Fruit fly (Drosophila melanogaster) whole organism, embryonic: ENCODE data around the gene Polr2D.

ENCODE experiments used
- Ada2b ChIP-seq: fragments of 200-800 bp; sonication (Bioruptor generic); IDR thresholded peaks from 2 replicates; pipeline ENCODE4 v1.3.6; 2022; ENCODE audit warnings: missing biosample characterization, missing genetic modification characterization
- B-H2 ChIP-seq: fragments of 200-800 bp; sonication (Bioruptor generic); optimal IDR thresholded peaks from 2 replicates; lab custom pipeline; 2018; ENCODE audit warnings: missing biosample characterization, mild to moderate bottlenecking, missing genetic modification characterization
- CG10267 ChIP-seq: fragments of 200-800 bp; sonication (Bioruptor generic); optimal IDR thresholded peaks from 2 replicates; lab custom pipeline; 2018; ENCODE audit warnings: missing biosample characterization, mild to moderate bottlenecking, missing genetic modification characterization, moderate library complexity
- CG10462 ChIP-seq: fragments of 200-800 bp; sonication (Bioruptor generic); optimal IDR thresholded peaks from 2 replicates; lab custom pipeline; 2016; ENCODE audit warnings: missing biosample characterization, missing genetic modification characterization
- CG11696 ChIP-seq: fragments of 200-800 bp; sonication (Bioruptor generic); IDR thresholded peaks from 2 replicates; pipeline ENCODE4 v1.3.6; 2022; ENCODE audit warnings: missing biosample characterization, missing genetic modification characterization
- CG12071 ChIP-seq: fragments of 200-800 bp; sonication (Bioruptor generic); optimal IDR thresholded peaks from 3 replicates; lab custom pipeline; 2018; ENCODE audit warnings: missing biosample characterization, mild to moderate bottlenecking, missing genetic modification characterization
- CG1603 ChIP-seq: fragments of 200-800 bp; sonication (Bioruptor generic); optimal IDR thresholded peaks from 2 replicates; lab custom pipeline; 2019; ENCODE audit warnings: missing biosample characterization, mild to moderate bottlenecking, missing genetic modification characterization, moderate library complexity
- CG1647 ChIP-seq: fragments of 200-800 bp; sonication (Bioruptor generic); optimal IDR thresholded peaks from 3 replicates; lab custom pipeline; 2016; ENCODE audit warnings: missing biosample characterization, missing genetic modification characterization
- CG17186 ChIP-seq: fragments of 200-800 bp; sonication (Bioruptor generic); optimal IDR thresholded peaks from 3 replicates; lab custom pipeline; 2017; ENCODE audit warnings: missing biosample characterization, missing genetic modification reagents, missing genetic modification characterization
- CG2120 ChIP-seq: fragments of 200-800 bp; sonication (Bioruptor generic); optimal IDR thresholded peaks from 3 replicates; lab custom pipeline; 2016; ENCODE audit warnings: missing biosample characterization, missing genetic modification characterization
- CG2889 ChIP-seq: fragments of 200-800 bp; sonication (Bioruptor generic); IDR thresholded peaks from 3 replicates; pipeline ENCODE4 v1.3.6; 2022; ENCODE audit warnings: missing biosample characterization, missing genetic modification characterization
- CG34224 ChIP-seq: fragments of 200-800 bp; sonication (Bioruptor generic); IDR thresholded peaks from 3 replicates; pipeline ENCODE4 v1.3.6; 2022; ENCODE audit warnings: missing biosample characterization, missing genetic modification characterization; ENCODE audit not compliant: partially characterized antibody
- CG42726 ChIP-seq: fragments of 200-800 bp; sonication (Bioruptor generic); IDR thresholded peaks from 2 replicates; pipeline ENCODE4 v1.3.6; 2022; ENCODE audit warnings: missing biosample characterization, missing genetic modification characterization; ENCODE audit not compliant: partially characterized antibody
- CG8089 ChIP-seq: fragments of 200-800 bp; sonication (Bioruptor generic); optimal IDR thresholded peaks from 3 replicates; lab custom pipeline; 2016; ENCODE audit warnings: missing biosample characterization, missing genetic modification characterization
- CG9215 ChIP-seq: fragments of 200-800 bp; sonication (Bioruptor generic); IDR thresholded peaks from 2 replicates; pipeline ENCODE4 v1.3.6; 2022; ENCODE audit warnings: missing biosample characterization, missing genetic modification characterization
- CG9609 ChIP-seq: fragments of 200-800 bp; sonication (Bioruptor generic); optimal IDR thresholded peaks from 3 replicates; lab custom pipeline; 2016; ENCODE audit warnings: missing biosample characterization, missing genetic modification characterization
- CTCF ChIP-seq: fragments of 200-800 bp; sonication (Bioruptor generic); optimal IDR thresholded peaks from 2 replicates; lab custom pipeline; 2017; ENCODE audit warnings: missing biosample characterization, mild to moderate bottlenecking, missing genetic modification characterization, moderate library complexity
- CrebB ChIP-seq: fragments of 200-800 bp; sonication (Bioruptor generic); optimal IDR thresholded peaks from 3 replicates; lab custom pipeline; 2018; ENCODE audit warnings: missing biosample characterization, mild to moderate bottlenecking, missing genetic modification characterization
- Dip3 ChIP-seq: fragments of 200-800 bp; sonication (Bioruptor generic); optimal IDR thresholded peaks from 3 replicates; lab custom pipeline; 2016; ENCODE audit warnings: missing biosample characterization, missing genetic modification characterization
- Dll ChIP-seq: fragments of 200-800 bp; sonication (Bioruptor generic); IDR thresholded peaks from 4 replicates; pipeline ENCODE4 v1.3.6; 2022; ENCODE audit warnings: missing biosample characterization, missing genetic modification characterization; ENCODE audit not compliant: partially characterized antibody
- Dref ChIP-seq: fragments of 200-800 bp; sonication (Bioruptor generic); IDR thresholded peaks from 2 replicates; pipeline ENCODE4 v1.3.6; 2022; ENCODE audit warnings: missing biosample characterization, missing genetic modification characterization
- Elba2 ChIP-seq: fragments of 200-800 bp; sonication (Bioruptor generic); optimal IDR thresholded peaks from 3 replicates; lab custom pipeline; 2016; ENCODE audit warnings: missing biosample characterization, missing genetic modification characterization
- HLH4C ChIP-seq: fragments of 200-800 bp; sonication (Bioruptor generic); IDR thresholded peaks from 3 replicates; pipeline ENCODE4 v1.3.6; 2022; ENCODE audit warnings: missing biosample characterization, missing genetic modification characterization; ENCODE audit not compliant: partially characterized antibody
- Hand ChIP-seq: fragments of 200-800 bp; sonication (Bioruptor generic); optimal IDR thresholded peaks from 2 replicates; lab custom pipeline; 2017; ENCODE audit warnings: mild to moderate bottlenecking, missing biosample characterization, missing genetic modification reagents, missing genetic modification characterization
- Hey ChIP-seq: fragments of 200-800 bp; sonication (Bioruptor generic); optimal IDR thresholded peaks from 3 replicates; lab custom pipeline; 2018; ENCODE audit warnings: missing biosample characterization, mild to moderate bottlenecking, missing genetic modification characterization
- Jarid2 ChIP-seq: fragments of 200-800 bp; sonication (Bioruptor generic); optimal IDR thresholded peaks from 3 replicates; lab custom pipeline; 2017; ENCODE audit warnings: mild to moderate bottlenecking, missing biosample characterization, missing genetic modification reagents, missing genetic modification characterization
- Kr ChIP-seq: fragments of 200-800 bp; sonication (Bioruptor generic); optimal IDR thresholded peaks from 2 replicates; lab custom pipeline; 2017; ENCODE audit warnings: missing biosample characterization, mild to moderate bottlenecking, missing genetic modification characterization
- MESR4 ChIP-seq: fragments of 200-800 bp; sonication (Bioruptor generic); optimal IDR thresholded peaks from 2 replicates; lab custom pipeline; 2018; ENCODE audit warnings: missing biosample characterization, mild to moderate bottlenecking, missing genetic modification characterization, moderate library complexity
- Ravus ChIP-seq: fragments of 200-800 bp; sonication (Bioruptor generic); IDR thresholded peaks from 2 replicates; pipeline ENCODE4 v1.3.6; 2022; ENCODE audit warnings: missing biosample characterization, missing genetic modification characterization
- Rfx ChIP-seq: fragments of 200-800 bp; sonication (Bioruptor generic); IDR thresholded peaks from 2 replicates; pipeline ENCODE4 v1.3.6; 2022; ENCODE audit warnings: missing biosample characterization, missing genetic modification characterization
- Xrp1 ChIP-seq: fragments of 200-800 bp; sonication (Bioruptor generic); IDR thresholded peaks from 2 replicates; pipeline ENCODE4 v1.3.6; 2022; ENCODE audit warnings: missing biosample characterization, missing genetic modification characterization
- ap ChIP-seq: fragments of 200-800 bp; sonication (Bioruptor generic); IDR thresholded peaks from 2 replicates; pipeline ENCODE4 v1.3.6; 2022; ENCODE audit warnings: missing biosample characterization, missing genetic modification characterization
- en ChIP-seq: fragments of 200-800 bp; sonication (Bioruptor generic); optimal IDR thresholded peaks from 2 replicates; lab custom pipeline; 2016; ENCODE audit warnings: missing biosample characterization, missing genetic modification characterization
- fd3F ChIP-seq: fragments of 200-800 bp; sonication (Bioruptor generic); optimal IDR thresholded peaks from 2 replicates; lab custom pipeline; 2018; ENCODE audit warnings: missing biosample characterization, mild to moderate bottlenecking, missing genetic modification characterization, moderate library complexity
- gcm ChIP-seq: fragments of 200-800 bp; sonication (Bioruptor generic); optimal IDR thresholded peaks from 2 replicates; lab custom pipeline; 2019; ENCODE audit warnings: missing biosample characterization, mild to moderate bottlenecking, missing genetic modification characterization, moderate library complexity
- gem ChIP-seq: fragments of 200-800 bp; sonication (Bioruptor generic); optimal IDR thresholded peaks from 2 replicates; lab custom pipeline; 2019; ENCODE audit warnings: missing biosample characterization, mild to moderate bottlenecking, missing genetic modification characterization, moderate library complexity
- grau ChIP-seq: fragments of 200-800 bp; optimal IDR thresholded peaks from 3 replicates; lab custom pipeline; 2019; ENCODE audit warnings: missing biosample characterization, mild to moderate bottlenecking, missing genetic modification characterization, moderate library complexity
- gro ChIP-seq: fragments of 200-800 bp; sonication (Bioruptor generic); optimal IDR thresholded peaks from 2 replicates; lab custom pipeline; 2016; ENCODE audit warnings: missing biosample characterization, missing genetic modification characterization
- ham ChIP-seq: fragments of 200-800 bp; sonication (Bioruptor generic); IDR thresholded peaks from 2 replicates; pipeline ENCODE4 v1.3.6; 2022; ENCODE audit warnings: missing biosample characterization, missing genetic modification characterization
- hkb ChIP-seq, 2 experiments: fragments of 200-800 bp in 1 of 2; fragments of >200 bp in 1 of 2; sonication (Bioruptor generic) in 1 of 2; IDR thresholded peaks in 1 of 2; optimal IDR thresholded peaks in 1 of 2; 2 replicates each; pipeline versions ENCODE4 v1.3.6 to Lab custom; 2017 to 2022; ENCODE audit warnings: missing biosample characterization in 1 of 2, missing genetic modification characterization in 1 of 2
- jigr1 ChIP-seq: fragments of 200-800 bp; sonication (Bioruptor generic); IDR thresholded peaks from 3 replicates; pipeline ENCODE4 v1.3.6; 2022; ENCODE audit warnings: missing biosample characterization, missing genetic modification characterization
- kah ChIP-seq: fragments of 200-800 bp; sonication (Bioruptor generic); optimal IDR thresholded peaks from 2 replicates; lab custom pipeline; 2018; ENCODE audit warnings: missing biosample characterization, mild to moderate bottlenecking, missing genetic modification characterization
- lmd ChIP-seq: fragments of 200-800 bp; sonication (Bioruptor generic); IDR thresholded peaks from 2 replicates; pipeline ENCODE4 v1.3.6; 2022; ENCODE audit warnings: missing biosample characterization, missing genetic modification characterization
- nmo ChIP-seq: fragments of 200-800 bp; sonication (Bioruptor generic); optimal IDR thresholded peaks from 2 replicates; lab custom pipeline; 2018; ENCODE audit warnings: missing biosample characterization, mild to moderate bottlenecking, missing genetic modification characterization, moderate library complexity
- org-1 ChIP-seq: fragments of 200-800 bp; sonication (Bioruptor generic); optimal IDR thresholded peaks from 2 replicates; lab custom pipeline; 2017; ENCODE audit warnings: missing biosample characterization, missing genetic modification characterization
- sisA ChIP-seq: fragments of 200-800 bp; sonication (Bioruptor generic); IDR thresholded peaks from 2 replicates; pipeline ENCODE4 v1.3.6; 2022; ENCODE audit warnings: missing biosample characterization, missing genetic modification characterization
- stwl ChIP-seq: fragments of 200-800 bp; sonication (Bioruptor generic); optimal IDR thresholded peaks from 3 replicates; lab custom pipeline; 2018; ENCODE audit warnings: missing biosample characterization, mild to moderate bottlenecking, missing genetic modification characterization, moderate library complexity
- tin ChIP-seq: fragments of 200-800 bp; sonication (Bioruptor generic); optimal IDR thresholded peaks from 3 replicates; lab custom pipeline; 2016; ENCODE audit warnings: missing biosample characterization, missing genetic modification characterization
- trh ChIP-seq: fragments of 200-800 bp; sonication (Bioruptor generic); optimal IDR thresholded peaks from 2 replicates; lab custom pipeline; 2016; ENCODE audit warnings: missing biosample characterization, missing genetic modification characterization
- twi ChIP-seq: fragments of 200-800 bp; optimal IDR thresholded peaks from 2 replicates; lab custom pipeline; 2019; ENCODE audit warnings: missing biosample characterization, mild to moderate bottlenecking, missing genetic modification characterization, moderate library complexity
- wdn ChIP-seq: fragments of 200-800 bp; sonication (Bioruptor generic); IDR thresholded peaks from 2 replicates; pipeline ENCODE4 v1.3.6; 2022; ENCODE audit warnings: missing biosample characterization, missing genetic modification characterization
- z ChIP-seq: fragments of 200-800 bp; sonication (Bioruptor generic); IDR thresholded peaks from 3 replicates; pipeline ENCODE4 v1.3.6; 2022; ENCODE audit warnings: missing biosample characterization, missing genetic modification characterization

Gene Polr2D

dm6 chr3R:18223434-18223833 lies 31.9 kb downstream of the Polr2D start, which contains the start of the genes mTerf5 and Non3 (continued):
- peak; percentile 90 for TF ChIP-seq CG34224 (GFP tag; lab: Robert Waterston, UW)
- TF ChIP-seq CG1603 (tag; lab: Kevin White, UChicago) = no peak
- TF ChIP-seq nmo (GFP tag; lab: Kevin White, UChicago) = peak; percentile 79
- TF ChIP-seq wdn = no peak
- peak; percentile 80 for TF ChIP-seq gem (tag; lab: Kevin White, UChicago)
- TF ChIP-seq trh = no peak
- TF ChIP-seq Xrp1 (GFP tag; lab: Robert Waterston, UW) = peak; percentile 73
- TF ChIP-seq CG17186 (GFP tag; lab: Kevin White, UChicago) = peak; percentile 33
- TF ChIP-seq Jarid2 (GFP tag; lab: Kevin White, UChicago) = no peak
- no peak for TF ChIP-seq CG9609 (GFP tag; lab: Kevin White, UChicago)
- no peak for TF ChIP-seq CG11696 (GFP tag; lab: Robert Waterston, UW)
- TF ChIP-seq gcm (GFP tag; lab: Kevin White, UChicago) = peak; percentile 73
- no peak for TF ChIP-seq CG2889 (GFP tag; lab: Robert Waterston, UW)
- no peak for TF ChIP-seq Hand
- TF ChIP-seq Dip3 = peak; percentile 8
- peak; percentile 37; the same call in 1 of the 2 replicates for TF ChIP-seq lmd
- peak; percentile 86 for TF ChIP-seq HLH4C (GFP tag; lab: Robert Waterston, UW)
- peak; percentile 77 for TF ChIP-seq Dref (GFP tag; lab: Robert Waterston, UW)
- peak; percentile 95 for TF ChIP-seq Dll (GFP tag; lab: Robert Waterston, UW)
- no peak for TF ChIP-seq en (GFP tag; lab: Kevin White, UChicago)
- TF ChIP-seq CTCF (GFP tag; lab: Kevin White, UChicago) = no peak
- TF ChIP-seq stwl = peak; percentile 67
- no peak for TF ChIP-seq ap
- no peak for TF ChIP-seq CG1647 (GFP tag; lab: Kevin White, UChicago)
- no peak for TF ChIP-seq CG10462 (GFP tag; lab: Kevin White, UChicago)
- peak; percentile 58 for TF ChIP-seq Ada2b (GFP tag; lab: Robert Waterston, UW)
- TF ChIP-seq grau (tag; lab: Kevin White, UChicago) = peak; percentile 66
- TF ChIP-seq org-1 = no peak
- TF ChIP-seq Elba2 (GFP tag; lab: Kevin White, UChicago) = no peak
- TF ChIP-seq sisA (GFP tag; lab: Robert Waterston, UW) = peak; percentile 29; the same call in 1 of the 2 replicates
- peak; percentile 40 for TF ChIP-seq twi (tag; lab: Kevin White, UChicago)
- TF ChIP-seq Kr (GFP tag; lab: Kevin White, UChicago) = no peak
- TF ChIP-seq CG10267 = peak; percentile 76
- no peak for TF ChIP-seq Hey (tag; lab: Kevin White, UChicago)
- TF ChIP-seq fd3F = peak; percentile 23
- no peak for TF ChIP-seq CrebB (tag; lab: Kevin White, UChicago)
- TF ChIP-seq tin (GFP tag; lab: Kevin White, UChicago) = peak; percentile 51
- TF ChIP-seq gro (GFP tag; lab: Kevin White, UChicago) = no peak
- TF ChIP-seq MESR4 = peak; percentile 36
- TF ChIP-seq CG42726 = 0 out of 2 replicates have a peak, but pooled peaks have one; percentile 43
- no peak for TF ChIP-seq jigr1 (GFP tag; lab: Robert Waterston, UW)
- no peak for TF ChIP-seq ham (GFP tag; lab: Robert Waterston, UW)
- TF ChIP-seq CG8089 (GFP tag; lab: Kevin White, UChicago) = no peak
- peak; percentile 70 for TF ChIP-seq B-H2 (GFP tag; lab: Kevin White, UChicago)
- TF ChIP-seq Rfx (GFP tag; lab: Robert Waterston, UW) = peak; percentile 59
- peak; percentile 71 for TF ChIP-seq kah (GFP tag; lab: Kevin White, UChicago)
- no peak for TF ChIP-seq CG12071
- no peak; the same call in 1 of the 2 replicates for TF ChIP-seq Ravus (GFP tag; lab: Robert Waterston, UW)
- no peak for TF ChIP-seq hkb (optimal IDR thresholded peaks at IDR 0.05; lab: Kevin White, UChicago)
- TF ChIP-seq hkb (GFP tag; IDR thresholded peaks at IDR 0.05; lab: Robert Waterston, UW) = peak; percentile 66
- TF ChIP-seq CG2120 (GFP tag; lab: Kevin White, UChicago) = peak; percentile 63
- TF ChIP-seq CG9215 (GFP tag; lab: Robert Waterston, UW) = peak; percentile 46
- no peak for TF ChIP-seq z (GFP tag; lab: Robert Waterston, UW)
